Worm (Caenorhabditis elegans) whole organism, midembryonic: ENCODE data around the gene F11E6.11.

Source experiments
- T22C8.4 ChIP-seq: fragments of 200-800 bp; sonication (Bioruptor generic); IDR thresholded peaks from 2 replicates; pipeline ENCODE4 v1.3.6; 2022; ENCODE audit warnings: missing genetic modification characterization, missing compliant biosample characterization
- cog-1 ChIP-seq: sonication (generic microtip); optimal IDR thresholded peaks from 2 replicates; lab custom pipeline; 2016; ENCODE audit warnings: missing genetic modification characterization, missing compliant biosample characterization
- flt-1 ChIP-seq: fragments of 200-800 bp; sonication (Bioruptor generic); IDR thresholded peaks from 2 replicates; pipeline ENCODE4 v1.3.6; 2022; ENCODE audit warnings: missing genetic modification characterization, missing compliant biosample characterization
- klf-2 ChIP-seq: fragments of 200-800 bp; sonication (Bioruptor generic); conservative IDR thresholded peaks from 2 replicates; pipeline ENCODE4 v1.3.6; 2022; ENCODE audit warnings: missing genetic modification reagents, missing genetic modification characterization, missing compliant biosample characterization
- ref-1 ChIP-seq: fragments of 200-800 bp; sonication (Bioruptor generic); conservative IDR thresholded peaks from 2 replicates; pipeline ENCODE4 v1.3.6; 2022; ENCODE audit warnings: missing genetic modification reagents, missing genetic modification characterization, missing compliant biosample characterization
- tab-1 ChIP-seq: fragments of 200-800 bp; sonication (Bioruptor generic); IDR thresholded peaks from 2 replicates; pipeline ENCODE4 v1.3.6; 2022; ENCODE audit warnings: missing genetic modification characterization, missing compliant biosample characterization
- ztf-23 ChIP-seq: fragments of 200-800 bp; sonication (Bioruptor generic); IDR thresholded peaks from 2 replicates; pipeline ENCODE4 v1.3.6; 2022; ENCODE audit warnings: missing genetic modification reagents, missing genetic modification characterization, missing compliant biosample characterization
- ztf-29 ChIP-seq: fragments of 200-800 bp; sonication (Bioruptor generic); IDR thresholded peaks from 2 replicates; pipeline ENCODE4 v1.3.6; 2022; ENCODE audit warnings: missing genetic modification reagents, missing genetic modification characterization, missing compliant biosample characterization

DNA sequence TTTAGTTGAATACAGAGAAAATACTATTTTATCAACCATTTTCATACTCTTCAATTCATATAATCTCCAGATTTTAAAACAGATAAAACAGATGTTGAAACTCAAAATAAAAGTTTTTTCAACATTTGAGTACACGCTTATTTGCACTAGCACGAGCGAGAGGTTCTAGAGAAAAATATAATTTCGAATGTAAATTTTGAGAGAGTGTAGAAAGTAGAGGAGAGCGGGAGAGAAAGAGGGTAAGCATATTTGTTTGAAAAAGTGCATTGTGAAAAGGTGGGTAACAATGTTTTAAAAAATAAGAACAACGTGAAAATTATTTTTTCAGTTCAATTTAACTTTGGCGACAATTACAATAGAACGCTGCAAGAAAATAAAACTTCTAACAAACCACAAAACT lies 25.2 kb downstream of the F11E6.11 start:
- TF ChIP-seq flt-1 (GFP tag; lab: Robert Waterston, UW) (no peak), ref-1 (no peak), T22C8.4 (GFP tag; lab: Robert Waterston, UW) (no peak), ztf-23 (GFP tag; lab: Robert Waterston, UW) (no peak), klf-2 (GFP tag; lab: Robert Waterston, UW) (no peak), cog-1 (tag; lab: Kevin White, UChicago) (no peak), ztf-29 (GFP tag; lab: Robert Waterston, UW) (no peak), tab-1 (GFP tag; lab: Robert Waterston, UW) (no peak)
